Fruit fly (Drosophila melanogaster): ENCODE data around the gene CG7483.

CG7483 gene

dm6 chr3R:8355579-8355978, 42.6 kb downstream of the CG7483 start:
- TF ChIP-seq ttk (optimal IDR thresholded peaks at IDR 0.05), result no peak
- TF ChIP-seq Myc (optimal IDR thresholded peaks at IDR 0.05), result no peak
- no peak for TF ChIP-seq psq (optimal IDR thresholded peaks at IDR 0.05)

dm6 chr3R:8356626-8357290, 43.8 kb downstream of the CG7483 start, which contains the start of gene stck:
Gene stck (plus strand): TSS chr3R:8356978.
- TF ChIP-seq insv (optimal IDR thresholded peaks at IDR 0.05) (no peak), Myc (optimal IDR thresholded peaks at IDR 0.05) (no peak), ttk (optimal IDR thresholded peaks at IDR 0.05) (no peak)

- no peak for TF ChIP-seq insv (optimal IDR thresholded peaks at IDR 0.05)
- no peak for TF ChIP-seq psq (optimal IDR thresholded peaks at IDR 0.05)
- no peak for TF ChIP-seq Sin3A (optimal IDR thresholded peaks at IDR 0.05)
- no peak for TF ChIP-seq h (optimal IDR thresholded peaks at IDR 0.05)
- no peak for TF ChIP-seq Myc (optimal IDR thresholded peaks at IDR 0.05)
- TF ChIP-seq ttk (optimal IDR thresholded peaks at IDR 0.05), result no peak
These were observed 44.5 kb downstream of the CG7483 start for dm6 chr3R:8357372-8357992.

- TF ChIP-seq Sin3A (optimal IDR thresholded peaks at IDR 0.05) (no peak), insv (optimal IDR thresholded peaks at IDR 0.05) (no peak), psq (optimal IDR thresholded peaks at IDR 0.05) (no peak), h (optimal IDR thresholded peaks at IDR 0.05) (no peak), Myc (optimal IDR thresholded peaks at IDR 0.05) (no peak), ttk (optimal IDR thresholded peaks at IDR 0.05) (no peak)
These were observed 45.0 kb downstream of the CG7483 start for dm6 chr3R:8358004-8358403.

- no peak for TF ChIP-seq insv (optimal IDR thresholded peaks at IDR 0.05)
- no peak for TF ChIP-seq Sin3A (optimal IDR thresholded peaks at IDR 0.05)
- TF ChIP-seq Myc (optimal IDR thresholded peaks at IDR 0.05), result no peak
- no peak for TF ChIP-seq psq (optimal IDR thresholded peaks at IDR 0.05)
- TF ChIP-seq ttk (optimal IDR thresholded peaks at IDR 0.05), result no peak
- no peak for TF ChIP-seq h (optimal IDR thresholded peaks at IDR 0.05)
These were observed 49.4 kb downstream of the CG7483 start, which contains the start of the genes Veneno and CG7963 for dm6 chr3R:8362259-8362876. Gene Veneno (minus strand): TSS chr3R:8362554. Gene CG7963 (plus strand): TSS chr3R:8362826.

Measured in Kc167 (cell line).